Worm (Caenorhabditis elegans): ENCODE data around the gene F54B3.2.

- TF ChIP-seq flt-1 (GFP tag; IDR thresholded peaks at IDR 0.05), result no peak
- no peak for TF ChIP-seq ztf-29 (GFP tag; IDR thresholded peaks at IDR 0.05)
- TF ChIP-seq klf-2 (GFP tag; conservative IDR thresholded peaks at IDR 0.05), result no peak
- no peak for TF ChIP-seq tab-1 (GFP tag; IDR thresholded peaks at IDR 0.05)
- TF ChIP-seq ztf-23 (GFP tag; IDR thresholded peaks at IDR 0.05), result no peak
- TF ChIP-seq ref-1 (GFP tag; conservative IDR thresholded peaks at IDR 0.05), result no peak
- no peak for TF ChIP-seq med-1 (GFP tag; optimal IDR thresholded peaks at IDR 0.05; ENCODE audit: insufficient read depth)
Observed at ce11 chrII:10222577-10222976, 47.4 kb downstream of the F54B3.2 start, which contains the start of gene plc-3.

Data from whole organism, midembryonic.